Fruit fly (Drosophila melanogaster) whole organism, embryonic: ENCODE measurements around the gene CG15537.

Source experiments
- Awh ChIP-seq: fragments of 200-800 bp; sonication (Bioruptor generic); IDR thresholded peaks from 2 replicates; pipeline ENCODE4, ENCODE4 v1.3.6; 2022; ENCODE audit warnings: missing biosample characterization, missing genetic modification characterization
- CG10565 ChIP-seq: fragments of 200-800 bp; sonication (Bioruptor generic); optimal IDR thresholded peaks from 3 replicates; lab custom pipeline; 2016; ENCODE audit warnings: missing biosample characterization, mild to moderate bottlenecking, missing genetic modification characterization
- CG13123 ChIP-seq: fragments of 200-800 bp; sonication (Bioruptor generic); optimal IDR thresholded peaks from 2 replicates; lab custom pipeline; 2016; ENCODE audit warnings: missing biosample characterization, missing genetic modification characterization
- CG13287 ChIP-seq: fragments of 200-800 bp; sonication (Bioruptor generic); IDR thresholded peaks from 2 replicates; pipeline ENCODE4 v1.3.6; 2022; ENCODE audit warnings: missing biosample characterization, missing genetic modification characterization; ENCODE audit not compliant: partially characterized antibody
- CG13624 ChIP-seq: fragments of 200-800 bp; sonication (Bioruptor generic); optimal IDR thresholded peaks from 2 replicates; lab custom pipeline; 2016; ENCODE audit warnings: missing biosample characterization, missing genetic modification characterization
- CG16779 ChIP-seq: fragments of 200-800 bp; sonication (Bioruptor generic); IDR thresholded peaks from 2 replicates; pipeline ENCODE4 v1.3.6; 2022; ENCODE audit warnings: missing biosample characterization, missing genetic modification characterization
- CG17186 ChIP-seq: fragments of 200-800 bp; sonication (Bioruptor generic); optimal IDR thresholded peaks from 3 replicates; lab custom pipeline; 2017; ENCODE audit warnings: missing biosample characterization, missing genetic modification reagents, missing genetic modification characterization
- CG17359 ChIP-seq: fragments of 200-800 bp; sonication (Bioruptor generic); optimal IDR thresholded peaks from 3 replicates; lab custom pipeline; 2018; ENCODE audit warnings: missing biosample characterization, mild to moderate bottlenecking, missing genetic modification characterization, moderate library complexity
- CG17912 ChIP-seq: fragments of 200-800 bp; sonication (Bioruptor generic); optimal IDR thresholded peaks from 2 replicates; lab custom pipeline; 2018; ENCODE audit warnings: missing biosample characterization, mild to moderate bottlenecking, missing genetic modification characterization
- CG18011 ChIP-seq: fragments of 200-800 bp; sonication (Bioruptor generic); optimal IDR thresholded peaks from 2 replicates; lab custom pipeline; 2017; ENCODE audit warnings: missing biosample characterization, missing genetic modification characterization, mild to moderate bottlenecking, moderate library complexity, missing genotype
- CG18262 ChIP-seq: fragments of 200-800 bp; optimal IDR thresholded peaks from 3 replicates; lab custom pipeline; 2019; ENCODE audit warnings: missing biosample characterization, mild to moderate bottlenecking, missing genetic modification characterization, moderate library complexity
- CG2199 ChIP-seq: fragments of 200-800 bp; sonication (Bioruptor generic); IDR thresholded peaks from 3 replicates; pipeline ENCODE4 v1.3.6; 2022; ENCODE audit warnings: missing biosample characterization, missing genetic modification characterization
- CG31441 ChIP-seq: fragments of 200-800 bp; sonication (Bioruptor generic); IDR thresholded peaks from 2 replicates; pipeline ENCODE4 v1.3.6; 2022; ENCODE audit warnings: missing biosample characterization, missing genetic modification characterization
- CG4730 ChIP-seq: fragments of 200-800 bp; sonication (Bioruptor generic); IDR thresholded peaks from 2 replicates; pipeline ENCODE4 v1.3.6; 2022; ENCODE audit warnings: missing biosample characterization, missing genetic modification characterization
- CG7372 ChIP-seq: fragments of 200-800 bp; sonication (Bioruptor generic); IDR thresholded peaks from 2 replicates; pipeline ENCODE4 v1.3.6; 2022; ENCODE audit warnings: missing biosample characterization, missing genetic modification characterization
- CG7786 ChIP-seq: fragments of 200-800 bp; sonication (Bioruptor generic); optimal IDR thresholded peaks from 2 replicates; lab custom pipeline; 2016; ENCODE audit warnings: missing biosample characterization, missing genetic modification characterization
- CG9876 ChIP-seq: fragments of 200-800 bp; sonication (Bioruptor generic); optimal IDR thresholded peaks from 2 replicates; lab custom pipeline; 2016; ENCODE audit warnings: missing biosample characterization, missing genetic modification characterization
- Chrac-16 ChIP-seq: fragments of 200-800 bp; sonication (Bioruptor generic); optimal IDR thresholded peaks from 3 replicates; lab custom pipeline; 2016; ENCODE audit warnings: missing biosample characterization, missing genetic modification characterization
- D ChIP-seq, 2 experiments: fragments of 200-800 bp in 1 of 2; fragments of >200 bp in 1 of 2; sonication (Bioruptor generic) in 1 of 2; optimal IDR thresholded peaks; 2 replicates in 1 of 2; 3 replicates in 1 of 2; lab custom pipeline; 2017; ENCODE audit warnings: mild to moderate bottlenecking in 1 of 2, missing biosample characterization in 1 of 2, missing genetic modification characterization in 1 of 2, missing genetic modification reagents in 1 of 2
- Dp ChIP-seq: fragments of 200-800 bp; sonication (Bioruptor generic); optimal IDR thresholded peaks from 2 replicates; lab custom pipeline; 2018; ENCODE audit warnings: missing biosample characterization, mild to moderate bottlenecking, missing genetic modification characterization, moderate library complexity
- Drgx ChIP-seq: fragments of 200-800 bp; sonication (Bioruptor generic); IDR thresholded peaks from 2 replicates; pipeline ENCODE4 v1.3.6; 2022; ENCODE audit warnings: missing biosample characterization, missing genetic modification characterization
- HLH4C ChIP-seq: fragments of 200-800 bp; sonication (Bioruptor generic); IDR thresholded peaks from 3 replicates; pipeline ENCODE4 v1.3.6; 2022; ENCODE audit warnings: missing biosample characterization, missing genetic modification characterization; ENCODE audit not compliant: partially characterized antibody
- Hand ChIP-seq: fragments of 200-800 bp; sonication (Bioruptor generic); optimal IDR thresholded peaks from 2 replicates; lab custom pipeline; 2017; ENCODE audit warnings: mild to moderate bottlenecking, missing biosample characterization, missing genetic modification reagents, missing genetic modification characterization
- Hsf ChIP-seq: fragments of 200-800 bp; sonication (Bioruptor generic); optimal IDR thresholded peaks from 3 replicates; lab custom pipeline; 2016; ENCODE audit warnings: missing biosample characterization, missing genetic modification characterization
- Jarid2 ChIP-seq: fragments of 200-800 bp; sonication (Bioruptor generic); optimal IDR thresholded peaks from 3 replicates; lab custom pipeline; 2017; ENCODE audit warnings: mild to moderate bottlenecking, missing biosample characterization, missing genetic modification reagents, missing genetic modification characterization
- Max ChIP-seq: fragments of 200-800 bp; sonication (Bioruptor generic); optimal IDR thresholded peaks from 2 replicates; lab custom pipeline; 2016; ENCODE audit warnings: missing biosample characterization, mild to moderate bottlenecking, missing genetic modification characterization
- Oaz ChIP-seq: fragments of 200-800 bp; sonication (Bioruptor generic); IDR thresholded peaks from 2 replicates; pipeline ENCODE4 v1.3.6; 2022; ENCODE audit warnings: missing biosample characterization, missing genetic modification characterization
- Pdp1 ChIP-seq, 2 experiments: fragments of 200-800 bp; sonication (Bioruptor generic); optimal IDR thresholded peaks; 3 replicates each; lab custom pipeline; 2016; ENCODE audit warnings: missing biosample characterization in 2 of 2, missing genetic modification characterization in 2 of 2, mild to moderate bottlenecking in 1 of 2, moderate library complexity in 1 of 2
- Ptx1 ChIP-seq: fragments of 200-800 bp; sonication (Bioruptor generic); IDR thresholded peaks from 2 replicates; pipeline ENCODE4 v1.3.6; 2022; ENCODE audit warnings: missing biosample characterization, missing genetic modification characterization
- Xbp1 ChIP-seq: fragments of 200-800 bp; sonication (Bioruptor generic); optimal IDR thresholded peaks from 3 replicates; lab custom pipeline; 2016; ENCODE audit warnings: missing biosample characterization, mild to moderate bottlenecking, missing genetic modification characterization
- bigmax ChIP-seq: fragments of 200-800 bp; sonication (Bioruptor generic); optimal IDR thresholded peaks from 2 replicates; lab custom pipeline; 2018; ENCODE audit warnings: missing biosample characterization, mild to moderate bottlenecking, missing genetic modification characterization
- chif ChIP-seq, 2 experiments: fragments of 200-800 bp; sonication (Bioruptor generic); optimal IDR thresholded peaks; 3 replicates each; lab custom pipeline; 2016; ENCODE audit warnings: missing biosample characterization in 2 of 2, missing genetic modification characterization in 2 of 2
- chm ChIP-seq: fragments of 200-800 bp; sonication (Bioruptor generic); IDR thresholded peaks from 2 replicates; pipeline ENCODE4 v1.3.6; 2022; ENCODE audit warnings: missing biosample characterization, missing genetic modification characterization
- fd64A ChIP-seq: fragments of 200-800 bp; sonication (Bioruptor generic); optimal IDR thresholded peaks from 3 replicates; lab custom pipeline; 2018; ENCODE audit warnings: missing biosample characterization, mild to moderate bottlenecking, missing genetic modification characterization
- ftz-f1 ChIP-seq: fragments of 200-800 bp; sonication (Bioruptor generic); optimal IDR thresholded peaks from 2 replicates; lab custom pipeline; 2016; ENCODE audit warnings: missing biosample characterization, missing genetic modification characterization
- gfzf ChIP-seq: fragments of 200-800 bp; sonication (Bioruptor generic); optimal IDR thresholded peaks from 2 replicates; lab custom pipeline; 2016; ENCODE audit warnings: missing biosample characterization, mild to moderate bottlenecking, missing genetic modification characterization, moderate library complexity
- hkb ChIP-seq, 2 experiments: fragments of 200-800 bp in 1 of 2; fragments of >200 bp in 1 of 2; sonication (Bioruptor generic) in 1 of 2; IDR thresholded peaks in 1 of 2; optimal IDR thresholded peaks in 1 of 2; 2 replicates each; pipeline versions ENCODE4 v1.3.6 to Lab custom; 2017 to 2022; ENCODE audit warnings: missing biosample characterization in 1 of 2, missing genetic modification characterization in 1 of 2
- inv ChIP-seq: fragments of 200-800 bp; sonication (Bioruptor generic); IDR thresholded peaks from 2 replicates; pipeline ENCODE4 v1.3.6; 2022; ENCODE audit warnings: missing biosample characterization, missing genetic modification characterization; ENCODE audit not compliant: partially characterized antibody
- p53 ChIP-seq: fragments of 200-800 bp; sonication (Bioruptor generic); optimal IDR thresholded peaks from 2 replicates; lab custom pipeline; 2016; ENCODE audit warnings: missing biosample characterization, missing genetic modification characterization
- pzg ChIP-seq: fragments of 200-800 bp; sonication (Bioruptor generic); optimal IDR thresholded peaks from 3 replicates; lab custom pipeline; 2018; ENCODE audit warnings: missing biosample characterization, mild to moderate bottlenecking, missing genetic modification characterization, moderate library complexity
- sens ChIP-seq: fragments of 200-800 bp; sonication (Bioruptor generic); peaks from one replicate; lab custom pipeline; 2016; ENCODE audit warnings: missing biosample characterization, missing genetic modification characterization
- stwl ChIP-seq: fragments of 200-800 bp; sonication (Bioruptor generic); optimal IDR thresholded peaks from 3 replicates; lab custom pipeline; 2018; ENCODE audit warnings: missing biosample characterization, mild to moderate bottlenecking, missing genetic modification characterization, moderate library complexity
- tgo ChIP-seq: fragments of 200-800 bp; sonication (Bioruptor generic); IDR thresholded peaks from 3 replicates; pipeline ENCODE4 v1.3.6; 2022; ENCODE audit warnings: missing biosample characterization, missing genetic modification characterization
- tio ChIP-seq: fragments of 200-800 bp; sonication (Bioruptor generic); optimal IDR thresholded peaks from 2 replicates; lab custom pipeline; 2017; ENCODE audit warnings: missing biosample characterization, missing genetic modification characterization, inconsistent platforms
- toy ChIP-seq: fragments of 200-800 bp; sonication (Bioruptor generic); IDR thresholded peaks from 2 replicates; pipeline ENCODE4 v1.3.6; 2022; ENCODE audit warnings: missing biosample characterization, missing genetic modification characterization
- ttk ChIP-seq: fragments of 200-800 bp; sonication (Bioruptor generic); IDR thresholded peaks from 2 replicates; pipeline ENCODE4 v2.1.2; 2022; ENCODE audit warnings: missing biosample characterization, missing genetic modification characterization
- twi ChIP-seq: fragments of 200-800 bp; optimal IDR thresholded peaks from 2 replicates; lab custom pipeline; 2019; ENCODE audit warnings: missing biosample characterization, mild to moderate bottlenecking, missing genetic modification characterization, moderate library complexity
- zen2 ChIP-seq: fragments of 200-800 bp; sonication (Bioruptor generic); IDR thresholded peaks from 3 replicates; pipeline ENCODE4 v1.3.6; 2022; ENCODE audit warnings: missing biosample characterization, missing genetic modification characterization; ENCODE audit not compliant: partially characterized antibody

CG15537 gene

DNA sequence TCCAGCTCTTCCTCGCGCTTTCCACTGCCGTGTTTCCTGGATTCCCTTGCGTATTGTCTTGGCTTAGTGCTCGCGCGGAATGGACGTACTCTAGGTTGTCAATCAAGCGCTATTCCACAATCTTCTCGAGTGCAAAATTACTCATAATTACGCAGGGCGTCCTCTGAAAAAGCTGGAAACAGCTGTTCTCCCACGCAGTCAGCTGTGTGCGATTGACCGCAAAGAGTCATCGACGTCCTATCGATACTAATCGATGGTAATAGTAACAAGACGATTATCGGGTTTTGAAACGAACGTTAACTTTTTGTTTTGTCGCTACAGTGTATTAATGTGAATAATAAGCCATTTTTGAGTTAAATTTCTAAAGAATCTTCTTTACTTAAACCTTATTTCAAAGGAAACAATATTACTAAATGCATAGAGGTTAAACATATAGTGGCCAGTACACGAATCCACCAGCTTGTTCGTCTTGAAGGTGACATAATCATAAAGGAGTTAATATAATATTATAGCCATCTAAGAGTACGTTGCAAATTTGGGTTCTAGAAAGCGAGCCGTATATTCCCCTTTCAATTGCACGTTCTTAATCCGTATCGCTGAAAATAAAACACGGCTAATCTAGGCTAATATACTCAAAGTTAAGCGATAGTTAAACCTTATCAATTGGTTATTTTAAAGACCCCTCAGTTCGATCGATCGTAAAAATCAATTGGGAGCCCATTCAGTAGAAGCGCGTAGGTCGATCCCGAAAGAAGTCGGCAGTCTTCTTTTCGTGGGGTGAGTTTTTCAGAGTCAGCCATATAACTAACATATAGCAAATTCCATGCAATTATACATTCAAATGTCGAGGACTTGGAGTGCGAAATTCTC is 15.9 kb upstream of the CG15537 start, which contains the start of the genes CG2224 and CDase (continued):
- TF ChIP-seq sens (GFP tag; lab: Kevin White, UChicago): peak; percentile 55
- TF ChIP-seq stwl (tag; lab: Kevin White, UChicago): peak; percentile 47
- TF ChIP-seq Pdp1 (GFP tag; optimal IDR thresholded peaks at IDR 0.05; lab: Kevin White, UChicago): peak in 1 of 2 experiments; percentile 48
- TF ChIP-seq Dp (GFP tag; lab: Kevin White, UChicago): peak; percentile 74
- TF ChIP-seq zen2: peak; percentile 97
- no peak for TF ChIP-seq toy (GFP tag; lab: Robert Waterston, UW)
- TF ChIP-seq tgo (GFP tag; lab: Robert Waterston, UW): no peak
- TF ChIP-seq gfzf (GFP tag; lab: Kevin White, UChicago): peak; percentile 54
- peak; percentile 48 for TF ChIP-seq D (optimal IDR thresholded peaks at IDR 0.05; lab: Kevin White, UChicago)
- no peak for TF ChIP-seq D (GFP tag; optimal IDR thresholded peaks at IDR 0.05; lab: Kevin White, UChicago)
- TF ChIP-seq chm (GFP tag; lab: Robert Waterston, UW): no peak
- TF ChIP-seq HLH4C: peak; percentile 93
- TF ChIP-seq CG7372: no peak
- no peak for TF ChIP-seq Chrac-16
- no peak for TF ChIP-seq CG4730
- TF ChIP-seq CG2199 (GFP tag; lab: Robert Waterston, UW): no peak
- no peak for TF ChIP-seq CG10565
- TF ChIP-seq CG18262 (tag; lab: Kevin White, UChicago): no peak
- TF ChIP-seq CG13123: no peak
- no peak for TF ChIP-seq CG16779 (GFP tag; lab: Robert Waterston, UW)
- no peak for TF ChIP-seq Ptx1 (GFP tag; lab: Robert Waterston, UW)
- TF ChIP-seq Hand (GFP tag; lab: Kevin White, UChicago): no peak
- no peak for TF ChIP-seq CG17359
- TF ChIP-seq CG7786 (GFP tag; lab: Kevin White, UChicago): no peak
- no peak for TF ChIP-seq hkb (optimal IDR thresholded peaks at IDR 0.05; lab: Kevin White, UChicago)
- no peak for TF ChIP-seq hkb (GFP tag; IDR thresholded peaks at IDR 0.05; lab: Robert Waterston, UW)
- TF ChIP-seq Oaz: no peak
- no peak for TF ChIP-seq Awh (GFP tag; lab: Robert Waterston, UW)
- no peak for TF ChIP-seq CG9876
- TF ChIP-seq CG13287 (GFP tag; lab: Robert Waterston, UW): peak; percentile 97
- TF ChIP-seq Max (GFP tag; lab: Kevin White, UChicago): no peak
- no peak for TF ChIP-seq CG31441 (GFP tag; lab: Robert Waterston, UW)
- no peak for TF ChIP-seq bigmax
- TF ChIP-seq Jarid2: no peak
- TF ChIP-seq ftz-f1 (GFP tag; lab: Kevin White, UChicago): no peak
- no peak for TF ChIP-seq CG13624 (GFP tag; lab: Kevin White, UChicago)
- TF ChIP-seq pzg (GFP tag; lab: Kevin White, UChicago): peak; percentile 75
- TF ChIP-seq ttk (GFP tag; lab: Robert Waterston, UW): no peak
- peak; percentile 72 for TF ChIP-seq inv
- no peak for TF ChIP-seq p53
- TF ChIP-seq CG17912 (GFP tag; lab: Kevin White, UChicago): no peak
- no peak for TF ChIP-seq Drgx (GFP tag; lab: Robert Waterston, UW)
- TF ChIP-seq fd64A: no peak
- TF ChIP-seq CG17186 (GFP tag; lab: Kevin White, UChicago): peak; percentile 8
- no peak for TF ChIP-seq CG18011 (GFP tag; lab: Kevin White, UChicago)
- no peak for TF ChIP-seq Hsf (GFP tag; lab: Kevin White, UChicago)
- no peak for TF ChIP-seq tio
- TF ChIP-seq twi (tag; lab: Kevin White, UChicago): no peak
- no peak for TF ChIP-seq Xbp1 (GFP tag; lab: Kevin White, UChicago)
- TF ChIP-seq chif (GFP tag; optimal IDR thresholded peaks at IDR 0.05; lab: Kevin White, UChicago): no peak
